Fruit fly (Drosophila melanogaster): ENCODE data around the gene CG42835.

The CG42835 gene

DNA sequence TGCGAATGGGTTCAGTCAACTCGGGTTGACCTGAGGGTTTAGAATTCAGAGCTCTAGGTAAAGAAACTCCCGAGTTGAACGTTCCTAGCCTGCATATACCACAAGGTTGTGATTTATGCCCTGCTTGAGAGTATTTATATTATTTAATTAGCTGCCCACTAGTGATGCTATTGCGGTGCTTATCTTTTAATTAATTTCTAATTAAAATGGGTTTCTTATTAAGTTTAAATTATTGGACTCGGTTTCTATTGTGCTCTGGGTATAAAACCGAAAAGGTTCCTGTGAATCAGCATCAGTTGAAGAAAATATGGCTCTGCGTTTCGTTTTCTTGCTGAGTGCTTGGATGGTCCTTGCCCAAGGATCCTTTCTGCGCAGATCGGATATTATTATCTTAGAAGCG is 5.0 kb upstream of the CG42835 start, which contains the start of gene CG5866:
Gene CG5866, plus strand, starts transcription at position 301 of the 400 bp plus-strand sequence.
- TF ChIP-seq HLH106 (tag; optimal IDR thresholded peaks at IDR 0.05) (no peak), Rel (GFP tag; optimal IDR thresholded peaks at IDR 0.05) (no peak), Rel (tag; optimal IDR thresholded peaks at IDR 0.05) (no peak), Myc (optimal IDR thresholded peaks at IDR 0.05) (no peak), OdsH (GFP tag; optimal IDR thresholded peaks at IDR 0.05) (no peak), CrebA (GFP tag; optimal IDR thresholded peaks at IDR 0.05; ENCODE audit: borderline replicate concordance) (no peak), usp (GFP tag; optimal IDR thresholded peaks at IDR 0.05) (no peak), rgr (GFP tag; optimal IDR thresholded peaks at IDR 0.05) (no peak), GATAd (GFP tag; optimal IDR thresholded peaks at IDR 0.05) (no peak)

DNA sequence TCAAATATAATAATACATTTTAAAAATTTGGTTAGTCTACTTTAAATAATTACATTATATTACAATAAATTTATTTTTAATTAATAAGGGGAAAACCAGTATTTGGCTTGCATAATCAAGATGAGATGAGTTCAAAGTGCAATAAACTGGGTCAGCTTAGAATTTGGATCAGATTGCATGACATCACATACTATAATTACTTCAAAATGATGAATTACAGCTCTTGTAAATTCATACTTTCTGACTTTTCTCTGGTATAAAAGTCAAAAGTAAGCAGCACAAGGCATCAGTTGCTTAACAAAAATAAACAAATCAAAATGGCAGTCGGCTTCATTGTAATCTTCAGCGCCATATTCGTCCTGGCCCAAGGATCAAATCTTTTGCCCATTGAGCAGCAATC is 3.3 kb upstream of the CG42835 start, which contains the start of gene CG33333:
Gene CG33333, plus strand, starts transcription at position 301 of the 400 bp plus-strand sequence.
- TF ChIP-seq dmrt93B (GFP tag; optimal IDR thresholded peaks at IDR 0.05) (no peak), fru (GFP tag; optimal IDR thresholded peaks at IDR 0.05) (no peak), ey (GFP tag; optimal IDR thresholded peaks at IDR 0.05) (no peak), rgr (GFP tag; optimal IDR thresholded peaks at IDR 0.05) (no peak), Hnf4 (GFP tag; optimal IDR thresholded peaks at IDR 0.05) (no peak), Myc (optimal IDR thresholded peaks at IDR 0.05) (no peak), CrebA (GFP tag; optimal IDR thresholded peaks at IDR 0.05; ENCODE audit: borderline replicate concordance) (no peak), woc (GFP tag; optimal IDR thresholded peaks at IDR 0.05) (no peak), Vsx2 (GFP tag; optimal IDR thresholded peaks at IDR 0.05; ENCODE audit: partially characterized antibody) (no peak), jim (GFP tag; optimal IDR thresholded peaks at IDR 0.05) (no peak), pan (optimal IDR thresholded peaks at IDR 0.05) (no peak), dl (GFP tag; optimal IDR thresholded peaks at IDR 0.05; ENCODE audit: insufficient read depth in 1 of 2, partially characterized antibody in 2 of 2) (no peak)

DNA sequence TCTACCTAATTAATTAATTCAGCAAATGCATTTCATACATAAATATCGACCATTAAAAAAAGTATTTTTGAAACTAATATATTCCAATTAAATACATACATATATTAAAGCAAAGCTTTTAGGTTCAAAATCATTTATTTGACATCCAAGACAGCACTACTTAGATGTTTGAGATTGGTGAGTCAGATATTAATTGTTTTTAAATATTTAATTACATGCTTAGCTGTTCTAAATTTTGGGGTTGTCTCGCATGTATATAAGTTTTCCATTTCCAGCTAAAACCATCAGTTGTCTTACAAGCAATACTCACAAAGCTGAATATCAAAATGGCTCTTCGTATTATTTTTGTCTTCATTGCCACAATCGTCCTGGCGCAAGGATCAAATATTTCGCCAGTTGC is 2.0 kb upstream of the CG42835 start, which contains the start of gene CG42834:
Gene CG42834, plus strand, starts transcription at position 301 of the 400 bp plus-strand sequence.
- TF ChIP-seq Hr78 (GFP tag; optimal IDR thresholded peaks at IDR 0.05) (no peak), sv (GFP tag; optimal IDR thresholded peaks at IDR 0.05) (no peak), sage (GFP tag; optimal IDR thresholded peaks at IDR 0.05) (no peak)

DNA sequence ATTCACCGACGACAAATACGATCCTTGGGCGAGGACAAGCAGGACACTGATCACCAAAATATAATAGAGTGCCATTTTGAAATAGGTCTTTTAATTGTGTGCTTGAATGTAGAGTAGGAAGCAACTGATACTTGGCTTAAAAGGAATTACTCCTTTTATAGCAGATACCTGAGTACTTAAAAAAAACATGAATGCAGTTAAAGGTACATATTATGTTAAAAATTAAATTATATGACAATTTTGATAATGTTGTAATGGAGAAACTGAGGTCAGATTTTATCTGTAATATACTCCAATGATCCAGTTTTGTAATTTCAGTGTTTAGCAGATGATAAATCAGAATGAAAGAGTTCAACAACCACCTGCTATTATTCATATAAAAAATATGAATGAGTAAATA is 1.7 kb downstream of the CG42835 start, which contains the start of gene CG14332:
Gene CG14332, minus strand, starts transcription at position 101 of the 400 bp plus-strand sequence.
- no peak for TF ChIP-seq brk (GFP tag; optimal IDR thresholded peaks at IDR 0.05)
- no peak for TF ChIP-seq Dfd (GFP tag; optimal IDR thresholded peaks at IDR 0.05)
- TF ChIP-seq Sp1 (GFP tag; optimal IDR thresholded peaks at IDR 0.05): no peak
- TF ChIP-seq ey (GFP tag; optimal IDR thresholded peaks at IDR 0.05): no peak
- TF ChIP-seq fru (GFP tag; optimal IDR thresholded peaks at IDR 0.05): no peak
- no peak for TF ChIP-seq foxo (GFP tag; optimal IDR thresholded peaks at IDR 0.05)
- no peak for TF ChIP-seq Dif (GFP tag; optimal IDR thresholded peaks at IDR 0.05; ENCODE audit: partially characterized antibody)
- TF ChIP-seq CrebA (GFP tag; optimal IDR thresholded peaks at IDR 0.05; ENCODE audit: borderline replicate concordance): no peak
- TF ChIP-seq Abd-B (GFP tag; optimal IDR thresholded peaks at IDR 0.05): no peak
- no peak for TF ChIP-seq br (GFP tag; optimal IDR thresholded peaks at IDR 0.05)
- TF ChIP-seq psq (GFP tag; optimal IDR thresholded peaks at IDR 0.05): no peak
- TF ChIP-seq Hnf4 (GFP tag; optimal IDR thresholded peaks at IDR 0.05): no peak
- no peak for TF ChIP-seq pan (optimal IDR thresholded peaks at IDR 0.05)
- TF ChIP-seq HLH106 (tag; optimal IDR thresholded peaks at IDR 0.05): no peak
- TF ChIP-seq dsf (GFP tag; optimal IDR thresholded peaks at IDR 0.05; ENCODE audit: borderline replicate concordance): no peak
- TF ChIP-seq Hr78 (GFP tag; optimal IDR thresholded peaks at IDR 0.05): no peak
- no peak for TF ChIP-seq Hr83 (GFP tag; optimal IDR thresholded peaks at IDR 0.05; ENCODE audit: poor library complexity, severe bottlenecking)
- no peak for TF ChIP-seq usp (GFP tag; optimal IDR thresholded peaks at IDR 0.05)
- no peak for TF ChIP-seq Myc (optimal IDR thresholded peaks at IDR 0.05)
- no peak for TF ChIP-seq rgr (GFP tag; optimal IDR thresholded peaks at IDR 0.05)

DNA sequence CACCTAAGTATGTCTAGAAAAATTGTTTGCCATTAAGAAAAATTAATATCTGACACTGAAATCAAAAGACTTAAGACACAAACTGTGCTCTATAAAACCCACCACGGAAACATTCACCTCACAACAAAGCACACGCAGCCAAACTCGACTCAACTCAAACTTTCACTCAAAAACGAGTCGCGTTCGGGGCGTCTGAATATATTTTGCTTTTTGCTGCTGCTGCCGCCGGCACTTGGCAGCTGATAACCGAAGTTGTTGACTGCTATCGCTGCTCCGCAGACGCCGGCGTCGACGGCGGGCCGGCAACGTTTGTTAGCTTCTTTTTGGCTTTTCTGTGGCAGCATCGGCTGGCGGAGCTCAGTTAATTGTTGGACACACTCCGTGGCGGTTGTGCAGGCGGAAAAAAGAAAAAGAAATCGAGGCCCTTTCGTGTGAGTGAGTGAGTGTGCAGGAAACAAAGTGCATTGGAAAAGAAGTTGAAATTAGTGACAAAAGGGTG is 5.0 kb downstream of the CG42835 start, which contains the start of gene cysu:
Gene cysu, plus strand, starts transcription at position 352 of the 499 bp plus-strand sequence.
- no peak for TF ChIP-seq Rel (GFP tag; optimal IDR thresholded peaks at IDR 0.05)
- TF ChIP-seq Rel (tag; optimal IDR thresholded peaks at IDR 0.05): no peak
- no peak for TF ChIP-seq tai (GFP tag; optimal IDR thresholded peaks at IDR 0.05)
- no peak for TF ChIP-seq ey (GFP tag; optimal IDR thresholded peaks at IDR 0.05)
- TF ChIP-seq h (GFP tag; optimal IDR thresholded peaks at IDR 0.05): no peak
- TF ChIP-seq brk (GFP tag; optimal IDR thresholded peaks at IDR 0.05): no peak
- TF ChIP-seq fru (GFP tag; optimal IDR thresholded peaks at IDR 0.05): no peak
- TF ChIP-seq OdsH (GFP tag; optimal IDR thresholded peaks at IDR 0.05): no peak
- no peak for TF ChIP-seq CrebA (GFP tag; optimal IDR thresholded peaks at IDR 0.05; ENCODE audit: borderline replicate concordance)
- TF ChIP-seq pan (optimal IDR thresholded peaks at IDR 0.05): no peak
- no peak for TF ChIP-seq sage (GFP tag; optimal IDR thresholded peaks at IDR 0.05)
